Comparison of ENCODE assay signal across 5 fruit fly cellular contexts in the genomic region with DNA sequence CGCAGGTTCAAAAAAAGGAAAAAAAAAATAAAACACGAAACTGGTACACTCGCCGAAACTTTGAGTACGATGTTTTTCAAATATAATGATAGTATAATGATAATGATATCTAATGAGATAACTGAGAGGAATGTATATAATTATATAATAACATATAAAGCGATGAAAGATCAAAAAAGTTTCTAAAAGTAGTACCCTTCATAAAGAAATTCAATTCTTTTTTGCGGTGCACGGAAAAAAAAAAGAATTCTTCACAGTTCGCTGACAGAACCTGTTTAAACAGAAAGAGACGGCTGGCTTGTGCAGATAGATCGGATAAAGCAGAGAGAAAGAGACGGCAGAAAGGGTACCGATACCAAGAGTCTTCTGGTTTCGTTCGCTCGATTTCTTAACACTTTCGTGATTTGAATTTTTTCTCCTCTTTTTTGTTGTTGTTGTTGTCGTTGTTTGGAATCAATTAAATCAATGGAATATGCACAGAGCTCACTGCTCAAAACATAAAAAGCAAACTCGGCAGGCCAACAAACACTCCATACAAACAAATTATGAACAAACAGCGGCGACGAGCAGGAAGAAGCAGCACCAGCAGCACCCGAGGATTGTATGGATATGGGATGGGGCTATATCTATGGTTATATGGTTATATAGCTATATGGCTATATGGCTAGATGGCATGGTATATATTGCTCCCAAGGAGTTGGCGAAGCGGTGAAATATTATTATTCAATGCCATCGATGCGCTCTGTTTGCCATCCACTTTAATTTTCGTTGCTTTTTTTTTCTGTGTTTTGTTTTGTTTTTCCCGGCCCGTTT.
A peak's percentile ranks its signal among the peaks of the same experiment; 100 is the strongest.
TF ChIP-seq lines count a peak whose summit lies in the region.

No protein-coding gene starts in this region.

- TF ChIP-seq CTCF in whole organism, embryonic (GFP tag; optimal IDR thresholded peaks at IDR 0.05; lab: Kevin White, UChicago): no peak

TF ChIP-seq in whole organism, adult, 20 proteins besides CTCF, POLR2A, EP300 and RAD21:
- no peak for TF ChIP-seq CG5204 (GFP tag; optimal IDR thresholded peaks at IDR 0.05; lab: Kevin White, UChicago)
- no peak for TF ChIP-seq cic (GFP tag; optimal IDR thresholded peaks at IDR 0.05; lab: Kevin White, UChicago)
- TF ChIP-seq kay (GFP tag; lab: Kevin White, UChicago; ENCODE audit: borderline replicate concordance): peak; percentile 45
- TF ChIP-seq CG33017 (tag; optimal IDR thresholded peaks at IDR 0.05; lab: Kevin White, UChicago): no peak
- no peak for TF ChIP-seq CG7101 (tag; optimal IDR thresholded peaks at IDR 0.05; lab: Kevin White, UChicago)
- no peak for TF ChIP-seq cnc (optimal IDR thresholded peaks at IDR 0.05; lab: Kevin White, UChicago)
- TF ChIP-seq CG1620 (GFP tag; optimal IDR thresholded peaks at IDR 0.05; lab: Kevin White, UChicago): no peak
- no peak for TF ChIP-seq Crg-1 (GFP tag; optimal IDR thresholded peaks at IDR 0.05; lab: Kevin White, UChicago)
- TF ChIP-seq pad (GFP tag; optimal IDR thresholded peaks at IDR 0.05; lab: Kevin White, UChicago): no peak
TF ChIP-seq in whole organism, adult: peak in this region for 1.

TF ChIP-seq in whole organism, embryonic, 481 proteins besides CTCF, POLR2A, EP300 and RAD21 (continues in another document):
- TF ChIP-seq CG4328 (GFP tag; optimal IDR thresholded peaks at IDR 0.05; lab: Kevin White, UChicago): no peak
- TF ChIP-seq CG5180 (GFP tag; optimal IDR thresholded peaks at IDR 0.05; lab: Kevin White, UChicago): no peak
- no peak for TF ChIP-seq D (optimal IDR thresholded peaks at IDR 0.05; lab: Kevin White, UChicago)
- TF ChIP-seq D (GFP tag; optimal IDR thresholded peaks at IDR 0.05; lab: Kevin White, UChicago): peak; percentile 25
- no peak for TF ChIP-seq fd102C (GFP tag; optimal IDR thresholded peaks at IDR 0.05; lab: Kevin White, UChicago)
- TF ChIP-seq Myb (GFP tag; optimal IDR thresholded peaks at IDR 0.05; lab: Kevin White, UChicago): no peak
- TF ChIP-seq CG18262 (tag; optimal IDR thresholded peaks at IDR 0.05; lab: Kevin White, UChicago): peak; percentile 78
- TF ChIP-seq ken (GFP tag; IDR thresholded peaks at IDR 0.05; lab: Robert Waterston, UW): peak; percentile 24; the same call in 1 of the 3 replicates
- no peak for TF ChIP-seq Stat92E (GFP tag; optimal IDR thresholded peaks at IDR 0.05; lab: Kevin White, UChicago)
- peak; percentile 65 for TF ChIP-seq CG8924 (tag; optimal IDR thresholded peaks at IDR 0.05; lab: Kevin White, UChicago)
- TF ChIP-seq CG6791 (GFP tag; IDR thresholded peaks at IDR 0.05; lab: Robert Waterston, UW; ENCODE audit: partially characterized antibody): no peak
- TF ChIP-seq CG6254 (GFP tag; optimal IDR thresholded peaks at IDR 0.05; lab: Kevin White, UChicago): peak; percentile 23
- TF ChIP-seq chinmo (GFP tag; IDR thresholded peaks at IDR 0.05; lab: Robert Waterston, UW; ENCODE audit: partially characterized antibody): peak; percentile 63; the same call in 1 of the 4 replicates
- TF ChIP-seq CG18476 (GFP tag; optimal IDR thresholded peaks at IDR 0.05; lab: Kevin White, UChicago): no peak
- no peak for TF ChIP-seq B-H1 (GFP tag; IDR thresholded peaks at IDR 0.05; lab: Robert Waterston, UW)
- peak; percentile 51 for TF ChIP-seq sob (GFP tag; IDR thresholded peaks at IDR 0.05; lab: Robert Waterston, UW)
- TF ChIP-seq CG7556 (GFP tag; optimal IDR thresholded peaks at IDR 0.05; lab: Kevin White, UChicago): peak; percentile 71
- TF ChIP-seq lbe (GFP tag; optimal IDR thresholded peaks at IDR 0.05; lab: Kevin White, UChicago): peak; percentile 42

TF ChIP-seq in whole organism, prepupa, 60 proteins besides CTCF, POLR2A, EP300 and RAD21 (continues in another document):
- TF ChIP-seq Met (GFP tag; optimal IDR thresholded peaks at IDR 0.05; lab: Kevin White, UChicago) (peak; percentile 76), CG6854 (GFP tag; optimal IDR thresholded peaks at IDR 0.05; lab: Kevin White, UChicago) (peak; percentile 0), dac (GFP tag; optimal IDR thresholded peaks at IDR 0.05; lab: Kevin White, UChicago) (no peak), cyc (GFP tag; optimal IDR thresholded peaks at IDR 0.05; lab: Kevin White, UChicago) (peak; percentile 53), salr (GFP tag; optimal IDR thresholded peaks at IDR 0.05; lab: Kevin White, UChicago) (peak; percentile 62 to 84), Gug (GFP tag; IDR thresholded peaks at IDR 0.05; lab: Robert Waterston, UW) (peak; percentile 36; the same call in 1 of the 2 replicates), CG9139 (GFP tag; optimal IDR thresholded peaks at IDR 0.05; lab: Kevin White, UChicago) (peak; percentile 88), Hr38 (GFP tag; optimal IDR thresholded peaks at IDR 0.05; lab: Kevin White, UChicago) (no peak), CG3919 (GFP tag; optimal IDR thresholded peaks at IDR 0.05; lab: Kevin White, UChicago) (peak; percentile 77), lz (GFP tag; optimal IDR thresholded peaks at IDR 0.05; lab: Kevin White, UChicago) (peak; percentile 59), spab (GFP tag; optimal IDR thresholded peaks at IDR 0.05; lab: Kevin White, UChicago) (peak; percentile 84), esn (GFP tag; optimal IDR thresholded peaks at IDR 0.05; lab: Kevin White, UChicago) (peak; percentile 85), CG32006 (GFP tag; optimal IDR thresholded peaks at IDR 0.05; lab: Kevin White, UChicago) (peak; percentile 70), CG6276 (GFP tag; optimal IDR thresholded peaks at IDR 0.05; lab: Kevin White, UChicago) (peak; percentile 34), CG10669 (GFP tag; optimal IDR thresholded peaks at IDR 0.05; lab: Kevin White, UChicago) (peak; percentile 84), Hr39 (GFP tag; optimal IDR thresholded peaks at IDR 0.05; lab: Kevin White, UChicago) (peak; percentile 8), ss (GFP tag; optimal IDR thresholded peaks at IDR 0.05; lab: Kevin White, UChicago) (peak; percentile 93 to 98), CG15336 (GFP tag; IDR thresholded peaks at IDR 0.05; lab: Robert Waterston, UW) (peak; percentile 75)

TF ChIP-seq in whole organism, pupa, 21 proteins besides CTCF, POLR2A, EP300 and RAD21 (continues in another document):
- TF ChIP-seq CG34367 (tag; optimal IDR thresholded peaks at IDR 0.05; lab: Kevin White, UChicago): peak; percentile 91
- peak; percentile 88 for TF ChIP-seq EcR (GFP tag; optimal IDR thresholded peaks at IDR 0.05; lab: Kevin White, UChicago)
- peak; percentile 42; the same call in 1 of the 2 replicates for TF ChIP-seq CG12605 (GFP tag; IDR thresholded peaks at IDR 0.05; lab: Robert Waterston, UW)
- TF ChIP-seq CG17806 (tag; optimal IDR thresholded peaks at IDR 0.05; lab: Kevin White, UChicago): peak; percentile 80
- TF ChIP-seq D1 (tag; optimal IDR thresholded peaks at IDR 0.05; lab: Kevin White, UChicago): peak; percentile 75
- TF ChIP-seq CG15710 (tag; optimal IDR thresholded peaks at IDR 0.05; lab: Kevin White, UChicago): peak; percentile 93
- peak; percentile 77 for TF ChIP-seq CG4496 (GFP tag; IDR thresholded peaks at IDR 0.05; lab: Robert Waterston, UW)
- peak; percentile 86 for TF ChIP-seq CG8159 (tag; optimal IDR thresholded peaks at IDR 0.05; lab: Kevin White, UChicago)
- TF ChIP-seq Pif1B (GFP tag; optimal IDR thresholded peaks at IDR 0.05; lab: Kevin White, UChicago): peak; percentile 85
- TF ChIP-seq Ets98B (GFP tag; IDR thresholded peaks at IDR 0.05; lab: Robert Waterston, UW): peak; percentile 45; the same call in 1 of the 2 replicates
- TF ChIP-seq rn (GFP tag; IDR thresholded peaks at IDR 0.05; lab: Robert Waterston, UW): no peak
- TF ChIP-seq Snoo (tag; optimal IDR thresholded peaks at IDR 0.05; lab: Kevin White, UChicago): peak; percentile 76
- TF ChIP-seq fd96Ca (GFP tag; IDR thresholded peaks at IDR 0.05; lab: Robert Waterston, UW): no peak
- peak; percentile 85 for TF ChIP-seq CG13204 (GFP tag; optimal IDR thresholded peaks at IDR 0.05; lab: Kevin White, UChicago)
- peak; percentile 68 for TF ChIP-seq gl (tag; optimal IDR thresholded peaks at IDR 0.05; lab: Kevin White, UChicago)
- peak; percentile 78 for TF ChIP-seq Pif1A (GFP tag; optimal IDR thresholded peaks at IDR 0.05; lab: Kevin White, UChicago)
- peak; percentile 86 for TF ChIP-seq CG14655 (GFP tag; optimal IDR thresholded peaks at IDR 0.05; lab: Kevin White, UChicago)
- TF ChIP-seq CG32121 (GFP tag; IDR thresholded peaks at IDR 0.05; lab: Robert Waterston, UW): peak; percentile 54
- TF ChIP-seq CG10348 (GFP tag; IDR thresholded peaks at IDR 0.05; lab: Robert Waterston, UW): no peak
- TF ChIP-seq CG9948 (tag; optimal IDR thresholded peaks at IDR 0.05; lab: Kevin White, UChicago): peak; percentile 92

TF ChIP-seq in whole organism, wandering third instar larva, 38 proteins besides CTCF, POLR2A, EP300 and RAD21 (continues in another document):
- TF ChIP-seq h (GFP tag; optimal IDR thresholded peaks at IDR 0.05; lab: Kevin White, UChicago) (peak; percentile 57), dsf (GFP tag; optimal IDR thresholded peaks at IDR 0.05; lab: Kevin White, UChicago; ENCODE audit: borderline replicate concordance) (no peak), CrebA (GFP tag; optimal IDR thresholded peaks at IDR 0.05; lab: Kevin White, UChicago; ENCODE audit: borderline replicate concordance) (no peak), Myc (optimal IDR thresholded peaks at IDR 0.05; lab: Kevin White, UChicago) (no peak), fru (GFP tag; optimal IDR thresholded peaks at IDR 0.05; lab: Kevin White, UChicago) (peak; percentile 69), Hr78 (GFP tag; optimal IDR thresholded peaks at IDR 0.05; lab: Kevin White, UChicago) (no peak), Sp1 (GFP tag; optimal IDR thresholded peaks at IDR 0.05; lab: Kevin White, UChicago) (peak; percentile 87), dmrt93B (GFP tag; optimal IDR thresholded peaks at IDR 0.05; lab: Kevin White, UChicago) (peak; percentile 33), CG32264 (GFP tag; optimal IDR thresholded peaks at IDR 0.05; lab: Kevin White, UChicago) (no peak), sv (GFP tag; optimal IDR thresholded peaks at IDR 0.05; lab: Kevin White, UChicago) (peak; percentile 9), Jra (GFP tag; optimal IDR thresholded peaks at IDR 0.05; lab: Kevin White, UChicago) (no peak), tai (GFP tag; optimal IDR thresholded peaks at IDR 0.05; lab: Kevin White, UChicago) (no peak), foxo (GFP tag; optimal IDR thresholded peaks at IDR 0.05; lab: Kevin White, UChicago) (peak in 1 of 2 experiments; percentile 73), OdsH (GFP tag; optimal IDR thresholded peaks at IDR 0.05; lab: Kevin White, UChicago) (peak; percentile 83), ey (GFP tag; optimal IDR thresholded peaks at IDR 0.05; lab: Kevin White, UChicago) (peak; percentile 56), psq (GFP tag; optimal IDR thresholded peaks at IDR 0.05; lab: Kevin White, UChicago) (peak; percentile 79), Vsx2 (GFP tag; optimal IDR thresholded peaks at IDR 0.05; lab: Kevin White, UChicago; ENCODE audit: partially characterized antibody) (peak; percentile 16), dl (GFP tag; optimal IDR thresholded peaks at IDR 0.05; lab: Kevin White, UChicago; ENCODE audit: insufficient read depth in 1 of 2, partially characterized antibody in 2 of 2) (no peak), Hnf4 (GFP tag; optimal IDR thresholded peaks at IDR 0.05; lab: Kevin White, UChicago) (peak; percentile 59), Rel (GFP tag; optimal IDR thresholded peaks at IDR 0.05; lab: Kevin White, UChicago) (peak; percentile 56), Rel (tag; optimal IDR thresholded peaks at IDR 0.05; lab: Kevin White, UChicago) (no peak)
